Worm (Caenorhabditis elegans) whole organism, young adult: ENCODE data around the gene C02E7.7.

Source experiments
- B0035.1 ChIP-seq: sonication (generic microtip); optimal IDR thresholded peaks from 2 replicates; lab custom pipeline; 2016; ENCODE audit warnings: missing genetic modification characterization, mild to moderate bottlenecking, missing compliant biosample characterization, missing genotype, missing genetic modification reagents
- B0261.1 ChIP-seq: sonication (generic microtip); optimal IDR thresholded peaks from 2 replicates; lab custom pipeline; 2016; ENCODE audit warnings: mild to moderate bottlenecking, missing genetic modification characterization, moderate library complexity, missing compliant biosample characterization
- F49E8.2 ChIP-seq: sonication (generic microtip); optimal IDR thresholded peaks from 3 replicates; lab custom pipeline; 2017; ENCODE audit warnings: missing genetic modification characterization, mild to moderate bottlenecking, missing compliant biosample characterization, antibody characterized with exemption, moderate library complexity; ENCODE audit not compliant: insufficient read depth
- F52B5.7 ChIP-seq: sonication (generic microtip); optimal IDR thresholded peaks from 2 replicates; lab custom pipeline; 2016; ENCODE audit warnings: mild to moderate bottlenecking, missing genetic modification characterization, missing compliant biosample characterization
- F57A8.1 ChIP-seq: fragments of 200-800 bp; sonication (Bioruptor generic); optimal IDR thresholded peaks from 2 replicates; lab custom pipeline; 2018; ENCODE audit warnings: mild to moderate bottlenecking, missing genetic modification characterization, moderate library complexity, missing compliant biosample characterization
- T07F8.4 ChIP-seq: sonication (generic microtip); optimal IDR thresholded peaks from 2 replicates; lab custom pipeline; 2016; ENCODE audit warnings: mild to moderate bottlenecking, missing genetic modification characterization, moderate library complexity, missing compliant biosample characterization
- Y67H2A.10 ChIP-seq: fragments of 200-800 bp; sonication (Bioruptor generic); conservative IDR thresholded peaks from 2 replicates; pipeline ENCODE4 v1.3.6; 2022; ENCODE audit warnings: missing genetic modification reagents, missing genetic modification characterization, missing compliant biosample characterization
- Y95B8A.8 ChIP-seq: fragments of 200-800 bp; sonication (Bioruptor generic); IDR thresholded peaks from 2 replicates; pipeline ENCODE4 v1.3.6; 2022; ENCODE audit warnings: missing genetic modification reagents, missing genetic modification characterization, missing compliant biosample characterization
- atf-7 ChIP-seq: sonication (generic microtip); optimal IDR thresholded peaks from 2 replicates; lab custom pipeline; 2017; ENCODE audit warnings: mild to moderate bottlenecking, missing genetic modification characterization, missing compliant biosample characterization
- attf-6 ChIP-seq: fragments of 200-800 bp; sonication (Bioruptor generic); IDR thresholded peaks from 2 replicates; pipeline ENCODE4 v1.3.6; 2022; ENCODE audit warnings: missing genetic modification reagents, missing genetic modification characterization, missing compliant biosample characterization
- bed-1 ChIP-seq: fragments of 200-800 bp; sonication (Bioruptor generic); IDR thresholded peaks from 2 replicates; pipeline ENCODE4 v1.3.6; 2022; ENCODE audit warnings: missing genetic modification reagents, missing genetic modification characterization, missing compliant biosample characterization
- ceh-91 ChIP-seq: fragments of 200-800 bp; sonication (Bioruptor generic); IDR thresholded peaks from 2 replicates; pipeline ENCODE4 v1.3.6; 2022; ENCODE audit warnings: missing genetic modification reagents, missing genetic modification characterization, missing compliant biosample characterization
- egl-44 ChIP-seq: fragments of 200-800 bp; sonication (Bioruptor generic); IDR thresholded peaks from 2 replicates; pipeline ENCODE4 v1.3.6; 2022; ENCODE audit warnings: missing genetic modification reagents, missing genetic modification characterization, missing compliant biosample characterization
- egrh-3 ChIP-seq: fragments of 200-800 bp; sonication (Bioruptor generic); IDR thresholded peaks from 2 replicates; pipeline ENCODE4 v1.3.6; 2022; ENCODE audit warnings: missing genetic modification reagents, missing genetic modification characterization, missing compliant biosample characterization
- ekl-4 ChIP-seq: fragments of 200-800 bp; sonication (Bioruptor generic); IDR thresholded peaks from 2 replicates; pipeline ENCODE4 v1.3.6; 2022; ENCODE audit warnings: missing genetic modification reagents, missing genetic modification characterization, missing compliant biosample characterization
- hlh-12 ChIP-seq: sonication (generic microtip); optimal IDR thresholded peaks from 2 replicates; lab custom pipeline; 2016; ENCODE audit warnings: missing genetic modification characterization, missing compliant biosample characterization
- hlh-26 ChIP-seq: fragments of 200-800 bp; sonication (Bioruptor generic); conservative IDR thresholded peaks from 2 replicates; pipeline ENCODE4 v1.3.6; 2022; ENCODE audit warnings: missing genetic modification reagents, missing genetic modification characterization, missing compliant biosample characterization
- hrde-1 ChIP-seq: sonication (generic microtip); optimal IDR thresholded peaks from 2 replicates; lab custom pipeline; 2016; ENCODE audit warnings: missing genetic modification characterization, mild to moderate bottlenecking, missing compliant biosample characterization, moderate library complexity, missing genotype, missing genetic modification reagents, borderline replicate concordance
- let-526 ChIP-seq: fragments of 200-800 bp; sonication (Bioruptor generic); IDR thresholded peaks from 2 replicates; pipeline ENCODE4 v1.3.6; 2022; ENCODE audit warnings: missing genetic modification reagents, missing genetic modification characterization, missing compliant biosample characterization
- lin-35 ChIP-seq, 3 experiments: fragments of 150-350 bp in 2 of 3; sonication (generic microtip) in 1 of 3; optimal IDR thresholded peaks; 2 replicates each; lab custom pipeline; 2014 to 2018; ENCODE audit warnings: missing biosample characterization in 3 of 3, missing genetic modification characterization in 3 of 3, missing genetic modification reagents in 3 of 3
- lin-40 ChIP-seq: sonication (generic microtip); optimal IDR thresholded peaks from 2 replicates; lab custom pipeline; 2016; ENCODE audit warnings: missing genetic modification characterization, mild to moderate bottlenecking, missing compliant biosample characterization, missing genotype, missing genetic modification reagents
- lsl-1 ChIP-seq: fragments of 200-800 bp; sonication (Bioruptor generic); optimal IDR thresholded peaks from 2 replicates; lab custom pipeline; 2018; ENCODE audit warnings: mild to moderate bottlenecking, missing genetic modification characterization, moderate library complexity, missing compliant biosample characterization
- nfya-2 ChIP-seq: fragments of 200-800 bp; sonication (Bioruptor generic); IDR thresholded peaks from 2 replicates; pipeline ENCODE4 v1.3.6; 2022; ENCODE audit warnings: missing genetic modification reagents, missing genetic modification characterization, missing compliant biosample characterization
- nhr-80 ChIP-seq: sonication (generic microtip); optimal IDR thresholded peaks from 2 replicates; lab custom pipeline; 2016; ENCODE audit warnings: missing genetic modification characterization, missing compliant biosample characterization
- pbrm-1 ChIP-seq: fragments of 200-800 bp; sonication (Bioruptor generic); IDR thresholded peaks from 2 replicates; pipeline ENCODE4 v1.3.6; 2022; ENCODE audit warnings: missing genetic modification reagents, missing genetic modification characterization, missing compliant biosample characterization
- rcor-1 ChIP-seq: fragments of 200-800 bp; sonication (Bioruptor generic); IDR thresholded peaks from 2 replicates; pipeline ENCODE4 v1.3.6; 2022; ENCODE audit warnings: missing genetic modification reagents, missing genetic modification characterization, missing compliant biosample characterization
- rec-8 ChIP-seq, 2 experiments: sonication (generic microtip); optimal IDR thresholded peaks; 2 replicates each; lab custom pipeline; 2016; ENCODE audit warnings: mild to moderate bottlenecking in 2 of 2, missing genetic modification characterization in 2 of 2, missing genetic modification reagents in 2 of 2, missing genotype in 2 of 2, missing biosample characterization in 1 of 2, missing compliant biosample characterization in 1 of 2, moderate library complexity in 1 of 2
- sea-2 ChIP-seq: fragments of 200-800 bp; sonication (Bioruptor generic); IDR thresholded peaks from 2 replicates; pipeline ENCODE4 v1.3.6; 2022; ENCODE audit warnings: missing genetic modification characterization, missing compliant biosample characterization
- snpc-3.4 ChIP-seq: sonication (generic microtip); optimal IDR thresholded peaks from 2 replicates; lab custom pipeline; 2017; ENCODE audit warnings: missing genetic modification characterization, mild to moderate bottlenecking, missing compliant biosample characterization, antibody characterized with exemption, moderate library complexity, missing genotype, missing genetic modification reagents
- somi-1 ChIP-seq: fragments of 200-800 bp; sonication (Bioruptor generic); optimal IDR thresholded peaks from 2 replicates; lab custom pipeline; 2018; ENCODE audit warnings: mild to moderate bottlenecking, missing genetic modification characterization, missing compliant biosample characterization
- sptf-2 ChIP-seq: fragments of 200-800 bp; sonication (Bioruptor generic); optimal IDR thresholded peaks from 2 replicates; lab custom pipeline; 2018; ENCODE audit warnings: mild to moderate bottlenecking, missing genetic modification characterization, missing compliant biosample characterization
- tbx-9 ChIP-seq: sonication (generic microtip); optimal IDR thresholded peaks from 2 replicates; lab custom pipeline; 2016; ENCODE audit warnings: borderline replicate concordance, missing genetic modification characterization, inconsistent platforms, missing compliant biosample characterization
- xnd-1 ChIP-seq: sonication (generic microtip); optimal IDR thresholded peaks from 2 replicates; lab custom pipeline; 2016; ENCODE audit warnings: missing genotype, missing genetic modification reagents, missing genetic modification characterization, missing compliant biosample characterization
- zfh-2 ChIP-seq: fragments of 200-800 bp; sonication (Bioruptor generic); conservative IDR thresholded peaks from 2 replicates; pipeline ENCODE4 v1.3.6; 2022; ENCODE audit warnings: missing genetic modification reagents, missing genetic modification characterization, missing compliant biosample characterization
- ztf-22 ChIP-seq: fragments of 200-800 bp; sonication (Bioruptor generic); optimal IDR thresholded peaks from 2 replicates; lab custom pipeline; 2018; ENCODE audit warnings: mild to moderate bottlenecking, missing genetic modification characterization, moderate library complexity, missing compliant biosample characterization

Gene C02E7.7

ce11 chrV:4918091-4918624 is at the start of gene C02E7.7:
C02E7.7 (minus strand) TSS chrV:4918574.
- peak; percentile 74 for TF ChIP-seq zfh-2 (GFP tag; lab: Robert Waterston, UW)
- no peak for TF ChIP-seq B0261.1 (tag; lab: Kevin White, UChicago)
- no peak for TF ChIP-seq egl-44 (GFP tag; lab: Robert Waterston, UW)
- TF ChIP-seq T07F8.4: no peak
- no peak for TF ChIP-seq pbrm-1 (GFP tag; lab: Robert Waterston, UW)
- TF ChIP-seq hrde-1 (tag; lab: Kevin White, UChicago): no peak
- peak; percentile 46; the same call in 1 of the 2 replicates for TF ChIP-seq egrh-3

ce11 chrV:4967238-4967637 is 48.9 kb upstream of the C02E7.7 start:
- TF ChIP-seq F49E8.2 (tag; lab: Kevin White, UChicago) (no peak), rcor-1 (GFP tag; lab: Robert Waterston, UW) (no peak), somi-1 (GFP tag; lab: Kevin White, UChicago) (no peak), lsl-1 (GFP tag; lab: Kevin White, UChicago) (no peak), atf-7 (tag; lab: Kevin White, UChicago) (no peak), rec-8 (tag; optimal IDR thresholded peaks at IDR 0.05; lab: Kevin White, UChicago) (no peak), zfh-2 (GFP tag; lab: Robert Waterston, UW) (no peak), attf-6 (GFP tag; lab: Robert Waterston, UW) (no peak), lin-35 (GFP tag; optimal IDR thresholded peaks at IDR 0.05; lab: Kevin White, UChicago) (no peak), Y95B8A.8 (GFP tag; lab: Robert Waterston, UW) (no peak), nhr-80 (no peak), snpc-3.4 (tag; lab: Kevin White, UChicago) (no peak), ekl-4 (GFP tag; lab: Robert Waterston, UW) (no peak), hlh-26 (GFP tag; lab: Robert Waterston, UW) (no peak), hlh-12 (tag; lab: Kevin White, UChicago) (no peak)

- no peak for TF ChIP-seq tbx-9 (tag; lab: Kevin White, UChicago)
- no peak for TF ChIP-seq nfya-2
- no peak for TF ChIP-seq ztf-22 (GFP tag; lab: Kevin White, UChicago)
- TF ChIP-seq Y67H2A.10 (GFP tag; lab: Robert Waterston, UW): no peak
- no peak for TF ChIP-seq bed-1 (GFP tag; lab: Robert Waterston, UW)
- no peak for TF ChIP-seq B0035.1 (tag; lab: Kevin White, UChicago)
- TF ChIP-seq xnd-1 (tag; lab: Kevin White, UChicago): no peak
- TF ChIP-seq sptf-2 (GFP tag; lab: Kevin White, UChicago): no peak
- TF ChIP-seq F52B5.7: no peak
- no peak for TF ChIP-seq ceh-91 (GFP tag; lab: Robert Waterston, UW)
- TF ChIP-seq let-526 (GFP tag; lab: Robert Waterston, UW): no peak
- TF ChIP-seq sea-2 (GFP tag; lab: Robert Waterston, UW): no peak
- TF ChIP-seq lsl-1 (GFP tag; lab: Kevin White, UChicago): no peak
- TF ChIP-seq B0261.1 (tag; lab: Kevin White, UChicago): no peak
- TF ChIP-seq F49E8.2 (tag; lab: Kevin White, UChicago): no peak
- TF ChIP-seq F57A8.1 (GFP tag; lab: Kevin White, UChicago): no peak
- TF ChIP-seq lin-40 (tag; lab: Kevin White, UChicago): no peak
- TF ChIP-seq, all 124 proteins: peak for 0
Measured at ce11 chrV:4965790-4966189, 47.4 kb upstream of the C02E7.7 start.
